Fruit fly (Drosophila melanogaster): Measurements from ENCODE around the gene pll.

Gene pll

DNA sequence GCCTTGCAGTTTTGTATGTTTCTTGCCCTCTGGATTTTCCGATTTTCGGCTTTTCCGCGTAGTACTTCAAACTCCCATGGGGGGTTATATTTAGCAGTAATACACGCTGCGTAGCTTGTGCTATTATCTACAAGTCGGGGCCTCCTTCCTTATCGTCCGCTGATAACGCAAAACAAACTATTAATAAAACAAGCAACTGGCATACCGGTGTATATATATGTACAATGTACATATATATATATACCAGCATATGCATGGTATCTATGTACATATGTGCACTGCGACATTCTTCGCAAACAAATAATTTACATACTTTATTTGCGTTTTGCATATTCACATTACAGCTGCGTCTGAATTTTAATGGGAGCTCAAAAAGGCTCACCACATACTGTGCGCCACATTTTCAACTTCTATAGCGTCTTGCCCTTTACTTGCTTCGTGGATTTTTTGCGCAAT is 967 bp upstream of the pll start (continued):
- no peak for TF ChIP-seq CG13775 (GFP tag; optimal IDR thresholded peaks at IDR 0.05)
- TF ChIP-seq Vsx1 (GFP tag; optimal IDR thresholded peaks at IDR 0.05): no peak
- TF ChIP-seq CG3847 (GFP tag; IDR thresholded peaks at IDR 0.05): no peak
- no peak for TF ChIP-seq sisA (GFP tag; IDR thresholded peaks at IDR 0.05)
- no peak for TF ChIP-seq gsb-n (tag; optimal IDR thresholded peaks at IDR 0.05)
- TF ChIP-seq slbo (GFP tag; IDR thresholded peaks at IDR 0.05): no peak
- peak; percentile 41 for TF ChIP-seq CG2875 (GFP tag; optimal IDR thresholded peaks at IDR 0.05)
- TF ChIP-seq salm (tag; optimal IDR thresholded peaks at IDR 0.05): no peak
- TF ChIP-seq kni (GFP tag; optimal IDR thresholded peaks at IDR 0.05): no peak
- TF ChIP-seq CG12942 (GFP tag; optimal IDR thresholded peaks at IDR 0.05): no peak
- TF ChIP-seq sens (GFP tag): peak; percentile 79
- TF ChIP-seq HLH54F (GFP tag; optimal IDR thresholded peaks at IDR 0.05): no peak
- peak; percentile 24; the same call in 1 of the 2 replicates for TF ChIP-seq Xrp1 (GFP tag; IDR thresholded peaks at IDR 0.05)
- no peak for TF ChIP-seq cas (GFP tag; IDR thresholded peaks at IDR 0.05)
- TF ChIP-seq Mes4 (GFP tag; optimal IDR thresholded peaks at IDR 0.05): no peak
- no peak for TF ChIP-seq CG17829 (tag; optimal IDR thresholded peaks at IDR 0.05)
- no peak for TF ChIP-seq pb (GFP tag; optimal IDR thresholded peaks at IDR 0.05)
- TF ChIP-seq CG12744 (GFP tag; optimal IDR thresholded peaks at IDR 0.05): no peak
- no peak for TF ChIP-seq hth (optimal IDR thresholded peaks at IDR 0.05)
- TF ChIP-seq Rx (GFP tag; IDR thresholded peaks at IDR 0.05): no peak
- TF ChIP-seq CoRest (tag; optimal IDR thresholded peaks at IDR 0.05): no peak
- no peak for TF ChIP-seq CG18262 (tag; optimal IDR thresholded peaks at IDR 0.05)
- TF ChIP-seq CG15514 (GFP tag; optimal IDR thresholded peaks at IDR 0.05): no peak
- TF ChIP-seq eve (GFP tag; optimal IDR thresholded peaks at IDR 0.05): no peak
- no peak for TF ChIP-seq CG9727 (GFP tag; optimal IDR thresholded peaks at IDR 0.05)
- peak; percentile 11 for TF ChIP-seq CG15479 (GFP tag; optimal IDR thresholded peaks at IDR 0.05)
- no peak for TF ChIP-seq NfI (GFP tag; optimal IDR thresholded peaks at IDR 0.05)
- TF ChIP-seq lola (GFP tag; optimal IDR thresholded peaks at IDR 0.05): no peak
- no peak for TF ChIP-seq crp (GFP tag; optimal IDR thresholded peaks at IDR 0.05)
- peak; percentile 96 for TF ChIP-seq sug (tag; optimal IDR thresholded peaks at IDR 0.05)
- TF ChIP-seq CG2678 (tag; optimal IDR thresholded peaks at IDR 0.05): no peak
- TF ChIP-seq ATbp (GFP tag; optimal IDR thresholded peaks at IDR 0.05): peak; percentile 61
- no peak for TF ChIP-seq gce (GFP tag; IDR thresholded peaks at IDR 0.05)
- TF ChIP-seq h (optimal IDR thresholded peaks at IDR 0.05): no peak
- peak; percentile 18 for TF ChIP-seq CG17912 (GFP tag; optimal IDR thresholded peaks at IDR 0.05)
- no peak for TF ChIP-seq CG2116 (GFP tag; optimal IDR thresholded peaks at IDR 0.05)
- TF ChIP-seq phol (tag; optimal IDR thresholded peaks at IDR 0.05): no peak
- TF ChIP-seq CG11085 (GFP tag; IDR thresholded peaks at IDR 0.05): no peak
- no peak for TF ChIP-seq ap (GFP tag; IDR thresholded peaks at IDR 0.05)
- no peak for TF ChIP-seq CG14441 (GFP tag; IDR thresholded peaks at IDR 0.05)
- no peak for TF ChIP-seq unpg (GFP tag; optimal IDR thresholded peaks at IDR 0.05)
- no peak for TF ChIP-seq Mrtf (GFP tag; IDR thresholded peaks at IDR 0.05)
- no peak for TF ChIP-seq slp2 (GFP tag; optimal IDR thresholded peaks at IDR 0.05)
- no peak for TF ChIP-seq Awh (GFP tag; IDR thresholded peaks at IDR 0.05)
- TF ChIP-seq stwl (tag; optimal IDR thresholded peaks at IDR 0.05): no peak
- peak; percentile 31 for TF ChIP-seq CG6813 (GFP tag; optimal IDR thresholded peaks at IDR 0.05)
- no peak for TF ChIP-seq otp (GFP tag; IDR thresholded peaks at IDR 0.05)
- no peak for TF ChIP-seq CG8089 (GFP tag; optimal IDR thresholded peaks at IDR 0.05)
- TF ChIP-seq wek (GFP tag; optimal IDR thresholded peaks at IDR 0.05): peak; percentile 22
- TF ChIP-seq CG5245 (GFP tag; optimal IDR thresholded peaks at IDR 0.05): no peak
- no peak for TF ChIP-seq Deaf1 (tag; optimal IDR thresholded peaks at IDR 0.05)
- TF ChIP-seq CG13894 (tag; optimal IDR thresholded peaks at IDR 0.05): no peak

All from whole organism, embryonic.